Fruit fly (Drosophila melanogaster) whole organism, embryonic: ENCODE data around the gene mus101.

Experiments used
- Aef1 ChIP-seq: fragments of 200-800 bp; sonication (Bioruptor generic); IDR thresholded peaks from 3 replicates; pipeline ENCODE4 v1.3.6; 2022; ENCODE audit warnings: missing biosample characterization, missing genetic modification characterization
- Atf-2 ChIP-seq: fragments of 200-800 bp; sonication (Bioruptor generic); optimal IDR thresholded peaks from 2 replicates; lab custom pipeline; 2016; ENCODE audit warnings: missing biosample characterization, missing genetic modification characterization
- Awh ChIP-seq: fragments of 200-800 bp; sonication (Bioruptor generic); IDR thresholded peaks from 2 replicates; pipeline ENCODE4, ENCODE4 v1.3.6; 2022; ENCODE audit warnings: missing biosample characterization, missing genetic modification characterization
- B-H1 ChIP-seq: fragments of 200-800 bp; sonication (Bioruptor generic); IDR thresholded peaks from 3 replicates; pipeline ENCODE4 v1.3.6; 2022; ENCODE audit warnings: missing biosample characterization, missing genetic modification characterization
- CG11504 ChIP-seq: fragments of 200-800 bp; sonication (Bioruptor generic); optimal IDR thresholded peaks from 3 replicates; lab custom pipeline; 2019; ENCODE audit warnings: missing biosample characterization, mild to moderate bottlenecking, missing genetic modification characterization, moderate library complexity
- CG11723 ChIP-seq: fragments of 200-800 bp; sonication (Bioruptor generic); optimal IDR thresholded peaks from 2 replicates; lab custom pipeline; 2017; ENCODE audit warnings: missing biosample characterization, mild to moderate bottlenecking, missing genetic modification characterization
- CG12071 ChIP-seq: fragments of 200-800 bp; sonication (Bioruptor generic); optimal IDR thresholded peaks from 3 replicates; lab custom pipeline; 2018; ENCODE audit warnings: missing biosample characterization, mild to moderate bottlenecking, missing genetic modification characterization
- CG12155 ChIP-seq: fragments of 200-800 bp; sonication (Bioruptor generic); optimal IDR thresholded peaks from 3 replicates; lab custom pipeline; 2016; ENCODE audit warnings: missing biosample characterization, missing genetic modification characterization
- CG13287 ChIP-seq: fragments of 200-800 bp; sonication (Bioruptor generic); IDR thresholded peaks from 2 replicates; pipeline ENCODE4 v1.3.6; 2022; ENCODE audit warnings: missing biosample characterization, missing genetic modification characterization; ENCODE audit not compliant: partially characterized antibody
- CG14667 ChIP-seq: fragments of 200-800 bp; sonication (Bioruptor generic); IDR thresholded peaks from 2 replicates; pipeline ENCODE4 v1.3.6; 2022; ENCODE audit warnings: missing biosample characterization, missing genetic modification characterization
- CG15011 ChIP-seq: fragments of 200-800 bp; sonication (Bioruptor generic); optimal IDR thresholded peaks from 3 replicates; lab custom pipeline; 2018; ENCODE audit warnings: missing biosample characterization, mild to moderate bottlenecking, missing genetic modification characterization
- CG15479 ChIP-seq: fragments of 200-800 bp; sonication (Bioruptor generic); optimal IDR thresholded peaks from 3 replicates; lab custom pipeline; 2019; ENCODE audit warnings: missing biosample characterization, mild to moderate bottlenecking, missing genetic modification characterization, moderate library complexity
- CG17186 ChIP-seq: fragments of 200-800 bp; sonication (Bioruptor generic); optimal IDR thresholded peaks from 3 replicates; lab custom pipeline; 2017; ENCODE audit warnings: missing biosample characterization, missing genetic modification reagents, missing genetic modification characterization
- CG17328 ChIP-seq: fragments of 200-800 bp; sonication (Bioruptor generic); IDR thresholded peaks from 2 replicates; pipeline ENCODE4 v1.3.6; 2022; ENCODE audit warnings: missing biosample characterization, missing genetic modification characterization
- CG18262 ChIP-seq: fragments of 200-800 bp; optimal IDR thresholded peaks from 3 replicates; lab custom pipeline; 2019; ENCODE audit warnings: missing biosample characterization, mild to moderate bottlenecking, missing genetic modification characterization, moderate library complexity
- CG4360 ChIP-seq: fragments of 200-800 bp; sonication (Bioruptor generic); IDR thresholded peaks from 2 replicates; pipeline ENCODE4 v1.3.6; 2022; ENCODE audit warnings: missing biosample characterization, missing genetic modification characterization
- CG4730 ChIP-seq: fragments of 200-800 bp; sonication (Bioruptor generic); IDR thresholded peaks from 2 replicates; pipeline ENCODE4 v1.3.6; 2022; ENCODE audit warnings: missing biosample characterization, missing genetic modification characterization
- CG5180 ChIP-seq: fragments of 200-800 bp; sonication (Bioruptor generic); optimal IDR thresholded peaks from 3 replicates; lab custom pipeline; 2017; ENCODE audit warnings: missing biosample characterization, missing genetic modification characterization, mild to moderate bottlenecking, moderate library complexity, missing genetic modification reagents
- CG5245 ChIP-seq: fragments of 200-800 bp; sonication (Bioruptor generic); optimal IDR thresholded peaks from 3 replicates; lab custom pipeline; 2016; ENCODE audit warnings: missing biosample characterization, missing genetic modification characterization
- CG6654 ChIP-seq: fragments of 200-800 bp; sonication (Bioruptor generic); optimal IDR thresholded peaks from 2 replicates; lab custom pipeline; 2017; ENCODE audit warnings: missing biosample characterization, mild to moderate bottlenecking, missing genetic modification characterization
- CG7839 ChIP-seq: fragments of 200-800 bp; sonication (Bioruptor generic); optimal IDR thresholded peaks from 3 replicates; lab custom pipeline; 2018; ENCODE audit warnings: missing biosample characterization, mild to moderate bottlenecking, missing genetic modification characterization, moderate library complexity
- Dbx ChIP-seq: fragments of 200-800 bp; sonication (Bioruptor generic); IDR thresholded peaks from 3 replicates; pipeline ENCODE4 v1.3.6; 2022; ENCODE audit warnings: missing biosample characterization, missing genetic modification characterization
- Dip3 ChIP-seq: fragments of 200-800 bp; sonication (Bioruptor generic); optimal IDR thresholded peaks from 3 replicates; lab custom pipeline; 2016; ENCODE audit warnings: missing biosample characterization, missing genetic modification characterization
- HLH4C ChIP-seq: fragments of 200-800 bp; sonication (Bioruptor generic); IDR thresholded peaks from 3 replicates; pipeline ENCODE4 v1.3.6; 2022; ENCODE audit warnings: missing biosample characterization, missing genetic modification characterization; ENCODE audit not compliant: partially characterized antibody
- Hey ChIP-seq: fragments of 200-800 bp; sonication (Bioruptor generic); optimal IDR thresholded peaks from 3 replicates; lab custom pipeline; 2018; ENCODE audit warnings: missing biosample characterization, mild to moderate bottlenecking, missing genetic modification characterization
- HmgZ ChIP-seq: fragments of 200-800 bp; sonication (Bioruptor generic); optimal IDR thresholded peaks from 2 replicates; lab custom pipeline; 2018; ENCODE audit warnings: missing biosample characterization, mild to moderate bottlenecking, missing genetic modification characterization
- Hr78 ChIP-seq, 2 experiments: fragments of 200-800 bp in 1 of 2; fragments of >200 bp in 1 of 2; sonication (Bioruptor generic) in 1 of 2; optimal IDR thresholded peaks; 2 replicates each; lab custom pipeline; 2017 to 2019; ENCODE audit warnings: missing biosample characterization in 2 of 2, missing genetic modification characterization in 2 of 2, mild to moderate bottlenecking in 1 of 2, moderate library complexity in 1 of 2
- Max ChIP-seq: fragments of 200-800 bp; sonication (Bioruptor generic); optimal IDR thresholded peaks from 2 replicates; lab custom pipeline; 2016; ENCODE audit warnings: missing biosample characterization, mild to moderate bottlenecking, missing genetic modification characterization
- NFAT ChIP-seq: fragments of 200-800 bp; sonication (Bioruptor generic); IDR thresholded peaks from 2 replicates; pipeline ENCODE4 v1.3.6; 2022; ENCODE audit warnings: missing biosample characterization, missing genetic modification characterization
- Vsx1 ChIP-seq: fragments of 200-800 bp; sonication (Bioruptor generic); optimal IDR thresholded peaks from 2 replicates; lab custom pipeline; 2017; ENCODE audit warnings: missing biosample characterization, mild to moderate bottlenecking, missing genetic modification characterization, missing genetic modification reagents
- ap ChIP-seq: fragments of 200-800 bp; sonication (Bioruptor generic); IDR thresholded peaks from 2 replicates; pipeline ENCODE4 v1.3.6; 2022; ENCODE audit warnings: missing biosample characterization, missing genetic modification characterization
- bbx ChIP-seq: fragments of 200-800 bp; sonication (Bioruptor generic); IDR thresholded peaks from 2 replicates; pipeline ENCODE4 v1.3.6; 2022; ENCODE audit warnings: missing biosample characterization, missing genetic modification characterization; ENCODE audit not compliant: partially characterized antibody
- br ChIP-seq: fragments of >200 bp; optimal IDR thresholded peaks from 2 replicates; lab custom pipeline; 2017
- ci ChIP-seq: fragments of 200-800 bp; sonication (Bioruptor generic); IDR thresholded peaks from 3 replicates; pipeline ENCODE4 v1.3.6; 2022; ENCODE audit warnings: missing biosample characterization, missing genetic modification characterization
- disco-r ChIP-seq: fragments of 200-800 bp; sonication (Bioruptor generic); optimal IDR thresholded peaks from 2 replicates; lab custom pipeline; 2016; ENCODE audit warnings: missing biosample characterization, missing genetic modification characterization
- eyg ChIP-seq: fragments of 200-800 bp; sonication (Bioruptor generic); optimal IDR thresholded peaks from 3 replicates; lab custom pipeline; 2016; ENCODE audit warnings: missing biosample characterization, missing genetic modification characterization
- fd102C ChIP-seq: fragments of 200-800 bp; sonication (Bioruptor generic); optimal IDR thresholded peaks from 2 replicates; lab custom pipeline; 2018; ENCODE audit warnings: missing biosample characterization, mild to moderate bottlenecking, missing genetic modification characterization, moderate library complexity
- gcm ChIP-seq: fragments of 200-800 bp; sonication (Bioruptor generic); optimal IDR thresholded peaks from 2 replicates; lab custom pipeline; 2019; ENCODE audit warnings: missing biosample characterization, mild to moderate bottlenecking, missing genetic modification characterization, moderate library complexity
- her ChIP-seq: fragments of 200-800 bp; sonication (Bioruptor generic); optimal IDR thresholded peaks from 2 replicates; lab custom pipeline; 2016; ENCODE audit warnings: missing biosample characterization, missing genetic modification characterization
- hkb ChIP-seq, 2 experiments: fragments of 200-800 bp in 1 of 2; fragments of >200 bp in 1 of 2; sonication (Bioruptor generic) in 1 of 2; IDR thresholded peaks in 1 of 2; optimal IDR thresholded peaks in 1 of 2; 2 replicates each; pipeline versions ENCODE4 v1.3.6 to Lab custom; 2017 to 2022; ENCODE audit warnings: missing biosample characterization in 1 of 2, missing genetic modification characterization in 1 of 2
- kah ChIP-seq: fragments of 200-800 bp; sonication (Bioruptor generic); optimal IDR thresholded peaks from 2 replicates; lab custom pipeline; 2018; ENCODE audit warnings: missing biosample characterization, mild to moderate bottlenecking, missing genetic modification characterization
- knrl ChIP-seq: fragments of 200-800 bp; sonication (Bioruptor generic); IDR thresholded peaks from 3 replicates; pipeline ENCODE4 v1.3.6; 2022; ENCODE audit warnings: missing biosample characterization, missing genetic modification characterization; ENCODE audit not compliant: partially characterized antibody
- lilli ChIP-seq: fragments of 200-800 bp; sonication (Bioruptor generic); optimal IDR thresholded peaks from 3 replicates; lab custom pipeline; 2016; ENCODE audit warnings: missing biosample characterization, missing genetic modification characterization
- nau ChIP-seq: fragments of 200-800 bp; sonication (Bioruptor generic); optimal IDR thresholded peaks from 3 replicates; lab custom pipeline; 2017; ENCODE audit warnings: missing biosample characterization, mild to moderate bottlenecking, missing genetic modification characterization, missing genetic modification reagents
- nmo ChIP-seq: fragments of 200-800 bp; sonication (Bioruptor generic); optimal IDR thresholded peaks from 2 replicates; lab custom pipeline; 2018; ENCODE audit warnings: missing biosample characterization, mild to moderate bottlenecking, missing genetic modification characterization, moderate library complexity
- nom ChIP-seq: fragments of 200-800 bp; sonication (Bioruptor generic); optimal IDR thresholded peaks from 2 replicates; lab custom pipeline; 2017; ENCODE audit warnings: missing biosample characterization, missing genetic modification characterization, mild to moderate bottlenecking, moderate library complexity, missing genetic modification reagents
- sd ChIP-seq: fragments of 200-800 bp; sonication (Bioruptor generic); optimal IDR thresholded peaks from 3 replicates; lab custom pipeline; 2018; ENCODE audit warnings: missing biosample characterization, mild to moderate bottlenecking, missing genetic modification characterization, moderate library complexity
- sqz ChIP-seq: fragments of 200-800 bp; sonication (Bioruptor generic); optimal IDR thresholded peaks from 3 replicates; lab custom pipeline; 2018; ENCODE audit warnings: missing biosample characterization, mild to moderate bottlenecking, missing genetic modification characterization
- tap ChIP-seq: fragments of 200-800 bp; optimal IDR thresholded peaks from 3 replicates; lab custom pipeline; 2019; ENCODE audit warnings: missing biosample characterization, mild to moderate bottlenecking, missing genetic modification characterization, moderate library complexity
- unpg ChIP-seq: fragments of 200-800 bp; sonication (Bioruptor generic); optimal IDR thresholded peaks from 3 replicates; lab custom pipeline; 2018; ENCODE audit warnings: missing biosample characterization, mild to moderate bottlenecking, missing genetic modification characterization, moderate library complexity

mus101 gene

DNA sequence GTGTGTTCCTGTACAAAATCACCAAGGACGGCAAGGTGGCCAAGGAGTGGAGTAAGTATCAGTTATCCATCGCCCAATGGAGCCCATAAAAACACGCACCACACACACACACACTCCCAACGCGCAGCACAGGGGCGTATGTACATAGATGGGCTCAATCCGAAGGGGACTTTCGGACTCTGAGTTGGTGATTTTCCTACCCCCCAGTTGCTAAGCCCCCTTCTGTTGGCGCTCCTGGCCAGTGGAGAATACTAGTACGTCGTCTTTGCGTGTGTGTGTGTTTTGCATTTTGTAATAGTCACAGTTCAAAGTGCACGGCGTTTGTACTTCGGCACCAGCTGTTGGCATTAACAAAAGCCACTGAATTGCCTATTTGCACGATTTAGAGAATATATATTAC lies 18.0 kb downstream of the mus101 start (continued):
- TF ChIP-seq B-H1: peak; percentile 69; the same call in 2 of the 3 replicates
- TF ChIP-seq CG17186 (GFP tag; lab: Kevin White, UChicago): peak; percentile 34
- no peak for TF ChIP-seq sd (tag; lab: Kevin White, UChicago)
- peak; percentile 69 for TF ChIP-seq Dip3 (GFP tag; lab: Kevin White, UChicago)
- peak; percentile 79 for TF ChIP-seq Dbx (GFP tag; lab: Robert Waterston, UW)
- peak; percentile 45 for TF ChIP-seq CG15011 (GFP tag; lab: Kevin White, UChicago)
- peak; percentile 80 for TF ChIP-seq CG4730
- TF ChIP-seq kah (GFP tag; lab: Kevin White, UChicago): peak; percentile 56
- peak; percentile 76 for TF ChIP-seq HmgZ
- peak; percentile 46; the same call in 1 of the 2 replicates for TF ChIP-seq Awh (GFP tag; lab: Robert Waterston, UW)
- TF ChIP-seq nmo: peak; percentile 33
- peak; percentile 82 for TF ChIP-seq CG7839 (tag; lab: Kevin White, UChicago)
- TF ChIP-seq nau (GFP tag; lab: Kevin White, UChicago): peak; percentile 31
- peak; percentile 67 for TF ChIP-seq tap
- no peak for TF ChIP-seq hkb (optimal IDR thresholded peaks at IDR 0.05; lab: Kevin White, UChicago)
- TF ChIP-seq hkb (GFP tag; IDR thresholded peaks at IDR 0.05; lab: Robert Waterston, UW): peak; percentile 73
- peak; percentile 77 for TF ChIP-seq CG12155 (GFP tag; lab: Kevin White, UChicago)
- TF ChIP-seq Aef1 (GFP tag; lab: Robert Waterston, UW): peak; percentile 62
- no peak for TF ChIP-seq CG13287 (GFP tag; lab: Robert Waterston, UW)
- TF ChIP-seq lilli (GFP tag; lab: Kevin White, UChicago): peak; percentile 82
- TF ChIP-seq Hey: peak; percentile 60
- peak; percentile 84 for TF ChIP-seq CG17328 (GFP tag; lab: Robert Waterston, UW)
- peak; percentile 67 for TF ChIP-seq CG5245 (GFP tag; lab: Kevin White, UChicago)
- TF ChIP-seq fd102C (GFP tag; lab: Kevin White, UChicago): no peak
- peak; percentile 82 for TF ChIP-seq her (GFP tag; lab: Kevin White, UChicago)
- peak; percentile 34 for TF ChIP-seq eyg (GFP tag; lab: Kevin White, UChicago)
- TF ChIP-seq CG18262 (tag; lab: Kevin White, UChicago): peak; percentile 35
- TF ChIP-seq CG6654 (GFP tag; lab: Kevin White, UChicago): peak; percentile 11
- TF ChIP-seq disco-r (GFP tag; lab: Kevin White, UChicago): no peak
- no peak for TF ChIP-seq CG15479 (GFP tag; lab: Kevin White, UChicago)
- peak; percentile 79 for TF ChIP-seq CG14667 (GFP tag; lab: Robert Waterston, UW)
- peak; percentile 97 for TF ChIP-seq nom (GFP tag; lab: Kevin White, UChicago)
- peak; percentile 85 for TF ChIP-seq CG12071 (GFP tag; lab: Kevin White, UChicago)
- TF ChIP-seq Hr78 (GFP tag; optimal IDR thresholded peaks at IDR 0.05; lab: Kevin White, UChicago): peak in 1 of 2 experiments; percentile 94
- TF ChIP-seq CG11723 (GFP tag; lab: Kevin White, UChicago): peak; percentile 34
- TF ChIP-seq br (lab: Kevin White, UChicago): no peak
- TF ChIP-seq HLH4C (GFP tag; lab: Robert Waterston, UW): no peak
- TF ChIP-seq knrl (GFP tag; lab: Robert Waterston, UW): no peak
- peak; percentile 80 for TF ChIP-seq CG11504
- no peak for TF ChIP-seq CG4360
- TF ChIP-seq Atf-2 (GFP tag; lab: Kevin White, UChicago): peak; percentile 64
- TF ChIP-seq Vsx1 (GFP tag; lab: Kevin White, UChicago): peak; percentile 31
- peak; percentile 89 for TF ChIP-seq ci (GFP tag; lab: Robert Waterston, UW)
- TF ChIP-seq gcm (GFP tag; lab: Kevin White, UChicago): peak; percentile 47
- TF ChIP-seq sqz (GFP tag; lab: Kevin White, UChicago): no peak
- TF ChIP-seq Max (GFP tag; lab: Kevin White, UChicago): no peak
- peak; percentile 72 for TF ChIP-seq unpg
- no peak; the same call in 1 of the 2 replicates for TF ChIP-seq bbx (GFP tag; lab: Robert Waterston, UW)
- peak; percentile 93 for TF ChIP-seq NFAT (GFP tag; lab: Robert Waterston, UW)
- TF ChIP-seq CG5180 (GFP tag; lab: Kevin White, UChicago): peak; percentile 67
- TF ChIP-seq ap: peak; percentile 48
